Fruit fly (Drosophila melanogaster) whole organism, wandering third instar larva: ENCODE results near the gene Chsy.

Experiments
- Abd-B ChIP-seq: fragments of >200 bp; optimal IDR thresholded peaks from 2 replicates; lab custom pipeline; 2017; ENCODE audit warnings: missing biosample characterization, missing genetic modification characterization
- CG32264 ChIP-seq: fragments of 200-800 bp; sonication (Bioruptor generic); optimal IDR thresholded peaks from 2 replicates; lab custom pipeline; 2016; ENCODE audit warnings: missing biosample characterization, missing genetic modification characterization
- CrebA ChIP-seq: fragments of 200-800 bp; sonication (Bioruptor generic); optimal IDR thresholded peaks from 2 replicates; lab custom pipeline; 2016; ENCODE audit warnings: missing biosample characterization, mild to moderate bottlenecking, missing genetic modification characterization, borderline replicate concordance
- Dfd ChIP-seq: fragments of >200 bp; optimal IDR thresholded peaks from 2 replicates; lab custom pipeline; 2017; ENCODE audit warnings: missing biosample characterization, missing genetic modification characterization
- Dif ChIP-seq: fragments of 200-275, 200-300 bp; sonication (Bioruptor generic); optimal IDR thresholded peaks from 2 replicates; lab custom pipeline; 2018; ENCODE audit warnings: missing biosample characterization, missing genetic modification characterization; ENCODE audit not compliant: partially characterized antibody
- GATAd ChIP-seq: sonication (Bioruptor generic); optimal IDR thresholded peaks from 2 replicates; lab custom pipeline; 2016; ENCODE audit warnings: missing biosample characterization, missing genetic modification characterization
- HLH106 ChIP-seq: fragments of 200-800 bp; optimal IDR thresholded peaks from 3 replicates; lab custom pipeline; 2019; ENCODE audit warnings: missing biosample characterization, mild to moderate bottlenecking, missing genetic modification characterization, moderate library complexity
- Hnf4 ChIP-seq: fragments of 200-800 bp; sonication (Bioruptor generic); optimal IDR thresholded peaks from 2 replicates; lab custom pipeline; 2016; ENCODE audit warnings: missing biosample characterization, mild to moderate bottlenecking, missing genetic modification characterization
- Hr78 ChIP-seq: fragments of >200 bp; optimal IDR thresholded peaks from 2 replicates; lab custom pipeline; 2017; ENCODE audit warnings: missing biosample characterization, missing genetic modification characterization
- Hr83 ChIP-seq: fragments of 200-300 bp; sonication (Bioruptor generic); optimal IDR thresholded peaks from 2 replicates; lab custom pipeline; 2016; ENCODE audit warnings: missing biosample characterization, mild to moderate bottlenecking, missing genetic modification characterization, moderate library complexity; ENCODE audit not compliant: poor library complexity, severe bottlenecking
- Jra ChIP-seq: sonication (Bioruptor generic); optimal IDR thresholded peaks from 2 replicates; lab custom pipeline; 2016; ENCODE audit warnings: missing biosample characterization, missing genetic modification characterization
- Mio ChIP-seq: sonication (Bioruptor generic); optimal IDR thresholded peaks from 2 replicates; lab custom pipeline; 2016; ENCODE audit warnings: missing biosample characterization, missing genetic modification characterization
- Myc ChIP-seq: fragments of >200 bp; optimal IDR thresholded peaks from 2 replicates; lab custom pipeline; 2017
- N ChIP-seq: fragments of >200 bp; optimal IDR thresholded peaks from 2 replicates; lab custom pipeline; 2018; ENCODE audit warnings: missing biosample characterization, missing external identifiers, missing genetic modification characterization
- OdsH ChIP-seq: fragments of 200-800 bp; sonication (Bioruptor generic); optimal IDR thresholded peaks from 2 replicates; lab custom pipeline; 2016; ENCODE audit warnings: missing biosample characterization, mild to moderate bottlenecking, missing genetic modification characterization
- Rel ChIP-seq, 2 experiments: fragments of 200-800 bp; sonication (Bioruptor generic) in 1 of 2; optimal IDR thresholded peaks; 2 replicates in 1 of 2; 3 replicates in 1 of 2; lab custom pipeline; 2016 to 2019; ENCODE audit warnings: mild to moderate bottlenecking in 2 of 2, missing biosample characterization in 2 of 2, missing genetic modification characterization in 2 of 2, moderate library complexity in 1 of 2
- Sp1 ChIP-seq: fragments of 200-800 bp; sonication (Bioruptor generic); optimal IDR thresholded peaks from 3 replicates; lab custom pipeline; 2019; ENCODE audit warnings: missing biosample characterization, mild to moderate bottlenecking, missing genetic modification characterization, moderate library complexity
- Vsx2 ChIP-seq: fragments of 200-300, 225-300 bp; sonication (Bioruptor generic); optimal IDR thresholded peaks from 2 replicates; lab custom pipeline; 2018; ENCODE audit warnings: missing biosample characterization, missing genetic modification characterization; ENCODE audit not compliant: partially characterized antibody
- br ChIP-seq: fragments of 200-800 bp; sonication (Bioruptor generic); optimal IDR thresholded peaks from 2 replicates; lab custom pipeline; 2016; ENCODE audit warnings: missing biosample characterization, missing genetic modification characterization
- brk ChIP-seq: fragments of 200-800 bp; sonication (Bioruptor generic); optimal IDR thresholded peaks from 2 replicates; lab custom pipeline; 2016; ENCODE audit warnings: missing biosample characterization, mild to moderate bottlenecking, missing genetic modification characterization
- dl ChIP-seq, 2 experiments: fragments of 175-275, 200-275 bp in 1 of 2; fragments of 200-275 bp in 1 of 2; sonication (Bioruptor generic); optimal IDR thresholded peaks; lab custom pipeline; 2018; ENCODE audit warnings: mild to moderate bottlenecking in 2 of 2, missing biosample characterization in 2 of 2, missing genetic modification characterization in 2 of 2, moderate library complexity in 2 of 2; ENCODE audit not compliant: partially characterized antibody in 2 of 2, insufficient read depth in 1 of 2
- dmrt93B ChIP-seq: fragments of 200-800 bp; sonication (Bioruptor generic); optimal IDR thresholded peaks from 2 replicates; lab custom pipeline; 2018; ENCODE audit warnings: missing biosample characterization, mild to moderate bottlenecking, missing genetic modification characterization
- dsf ChIP-seq: sonication (Bioruptor generic); optimal IDR thresholded peaks from 2 replicates; lab custom pipeline; 2016; ENCODE audit warnings: missing biosample characterization, missing genetic modification characterization, borderline replicate concordance
- ey ChIP-seq: fragments of 200-800 bp; sonication (Bioruptor generic); optimal IDR thresholded peaks from 2 replicates; lab custom pipeline; 2016; ENCODE audit warnings: missing biosample characterization, missing genetic modification characterization
- foxo ChIP-seq, 2 experiments: fragments of 200-800 bp; sonication (Bioruptor generic); optimal IDR thresholded peaks; 2 replicates in 1 of 2; 3 replicates in 1 of 2; lab custom pipeline; 2016 to 2017; ENCODE audit warnings: missing biosample characterization in 2 of 2, missing genetic modification characterization in 2 of 2
- fru ChIP-seq: fragments of 200-800 bp; sonication (Bioruptor generic); optimal IDR thresholded peaks from 3 replicates; lab custom pipeline; 2016; ENCODE audit warnings: missing biosample characterization, mild to moderate bottlenecking, missing genetic modification characterization
- h ChIP-seq: fragments of 200-800 bp; sonication (Bioruptor generic); optimal IDR thresholded peaks from 3 replicates; lab custom pipeline; 2016; ENCODE audit warnings: missing biosample characterization, mild to moderate bottlenecking, missing genetic modification characterization
- jim ChIP-seq: fragments of 175-275, 200-325 bp; sonication (Bioruptor generic); optimal IDR thresholded peaks from 2 replicates; lab custom pipeline; 2016; ENCODE audit warnings: missing biosample characterization, mild to moderate bottlenecking, missing genetic modification characterization
- lola ChIP-seq: fragments of >200 bp; optimal IDR thresholded peaks from 2 replicates; lab custom pipeline; 2017; ENCODE audit warnings: missing biosample characterization, missing genetic modification characterization
- psq ChIP-seq: fragments of 200-800 bp; sonication (Bioruptor generic); optimal IDR thresholded peaks from 3 replicates; lab custom pipeline; 2017; ENCODE audit warnings: missing biosample characterization, mild to moderate bottlenecking, missing genetic modification characterization, moderate library complexity
- rgr ChIP-seq: fragments of 200-800 bp; sonication (Bioruptor generic); optimal IDR thresholded peaks from 3 replicates; lab custom pipeline; 2016; ENCODE audit warnings: missing biosample characterization, mild to moderate bottlenecking, missing genetic modification characterization
- sage ChIP-seq: fragments of 200-800 bp; sonication (Bioruptor generic); optimal IDR thresholded peaks from 2 replicates; lab custom pipeline; 2016; ENCODE audit warnings: missing biosample characterization, mild to moderate bottlenecking, missing genetic modification characterization
- sv ChIP-seq: fragments of 200-800 bp; sonication (Bioruptor generic); optimal IDR thresholded peaks from 3 replicates; lab custom pipeline; 2016; ENCODE audit warnings: missing biosample characterization, missing genetic modification characterization
- tai ChIP-seq: sonication (Bioruptor generic); optimal IDR thresholded peaks from 2 replicates; lab custom pipeline; 2016; ENCODE audit warnings: missing biosample characterization, missing genetic modification characterization
- usp ChIP-seq: fragments of >200 bp; optimal IDR thresholded peaks from 2 replicates; lab custom pipeline; 2017; ENCODE audit warnings: missing biosample characterization, missing genetic modification characterization
- woc ChIP-seq: sonication (Bioruptor generic); optimal IDR thresholded peaks from 2 replicates; lab custom pipeline; 2016; ENCODE audit warnings: missing biosample characterization, mild to moderate bottlenecking, missing genetic modification characterization

The Chsy gene

dm6 chrX:15554256-15554678 lies 39.1 kb downstream of the Chsy start, which contains the start of gene Ac13E (continued):
- TF ChIP-seq psq (peak; percentile 81), sv (GFP tag; lab: Kevin White, UChicago) (peak; percentile 94)

dm6 chrX:15552472-15552888 lies 40.9 kb downstream of the Chsy start:
- TF ChIP-seq ey (GFP tag; lab: Kevin White, UChicago) (peak; percentile 40), woc (GFP tag; lab: Kevin White, UChicago) (peak; percentile 86), CrebA (GFP tag; lab: Kevin White, UChicago) (no peak), Vsx2 (GFP tag; lab: Kevin White, UChicago) (no peak), Mio (GFP tag; lab: Kevin White, UChicago) (no peak), sage (GFP tag; lab: Kevin White, UChicago) (no peak), brk (GFP tag; lab: Kevin White, UChicago) (no peak), CG32264 (GFP tag; lab: Kevin White, UChicago) (no peak), foxo (GFP tag; optimal IDR thresholded peaks at IDR 0.05; lab: Kevin White, UChicago) (peak in 1 of 2 experiments; percentile 62), Rel (GFP tag; optimal IDR thresholded peaks at IDR 0.05; lab: Kevin White, UChicago) (no peak), Rel (tag; optimal IDR thresholded peaks at IDR 0.05; lab: Kevin White, UChicago) (no peak), Sp1 (GFP tag; lab: Kevin White, UChicago) (peak; percentile 30), N (no peak), rgr (GFP tag; lab: Kevin White, UChicago) (peak; percentile 28), dsf (GFP tag; lab: Kevin White, UChicago) (no peak), Dif (GFP tag; lab: Kevin White, UChicago) (no peak), dl (GFP tag; optimal IDR thresholded peaks at IDR 0.05; lab: Kevin White, UChicago; ENCODE audit: insufficient read depth in 1 of 2, partially characterized antibody in 2 of 2) (no peak), Hnf4 (GFP tag; lab: Kevin White, UChicago) (no peak), Myc (no peak), Abd-B (GFP tag; lab: Kevin White, UChicago) (no peak), Hr83 (GFP tag; lab: Kevin White, UChicago) (no peak), jim (GFP tag; lab: Kevin White, UChicago) (no peak), HLH106 (tag; lab: Kevin White, UChicago) (peak; percentile 40), Hr78 (GFP tag; lab: Kevin White, UChicago) (no peak), lola (GFP tag; lab: Kevin White, UChicago) (no peak), Jra (GFP tag; lab: Kevin White, UChicago) (no peak), psq (peak; percentile 59), OdsH (GFP tag; lab: Kevin White, UChicago) (peak; percentile 54), fru (GFP tag; lab: Kevin White, UChicago) (peak; percentile 62), br (GFP tag; lab: Kevin White, UChicago) (peak; percentile 18), Dfd (GFP tag; lab: Kevin White, UChicago) (no peak), h (GFP tag; lab: Kevin White, UChicago) (peak; percentile 45), tai (no peak), GATAd (no peak), usp (GFP tag; lab: Kevin White, UChicago) (no peak), dmrt93B (GFP tag; lab: Kevin White, UChicago) (peak; percentile 21)

- TF ChIP-seq CG32264 (GFP tag; lab: Kevin White, UChicago): no peak
- no peak for TF ChIP-seq woc (GFP tag; lab: Kevin White, UChicago)
- peak; percentile 66 for TF ChIP-seq Sp1 (GFP tag; lab: Kevin White, UChicago)
- TF ChIP-seq ey (GFP tag; lab: Kevin White, UChicago): peak; percentile 53
- peak; percentile 62 for TF ChIP-seq rgr (GFP tag; lab: Kevin White, UChicago)
- peak; percentile 28 for TF ChIP-seq OdsH (GFP tag; lab: Kevin White, UChicago)
- no peak for TF ChIP-seq Vsx2 (GFP tag; lab: Kevin White, UChicago)
- TF ChIP-seq CrebA (GFP tag; lab: Kevin White, UChicago): no peak
- TF ChIP-seq Rel (GFP tag; optimal IDR thresholded peaks at IDR 0.05; lab: Kevin White, UChicago): no peak
- peak; percentile 16 for TF ChIP-seq Rel (tag; optimal IDR thresholded peaks at IDR 0.05; lab: Kevin White, UChicago)
- TF ChIP-seq sv (GFP tag; lab: Kevin White, UChicago): peak; percentile 70
- peak; percentile 38 for TF ChIP-seq dmrt93B (GFP tag; lab: Kevin White, UChicago)
- peak in 1 of 2 experiments; percentile 50 for TF ChIP-seq foxo (GFP tag; optimal IDR thresholded peaks at IDR 0.05; lab: Kevin White, UChicago)
- TF ChIP-seq h (GFP tag; lab: Kevin White, UChicago): peak; percentile 70
- peak; percentile 61 for TF ChIP-seq fru (GFP tag; lab: Kevin White, UChicago)
- peak; percentile 23 for TF ChIP-seq Hnf4 (GFP tag; lab: Kevin White, UChicago)
- TF ChIP-seq br (GFP tag; lab: Kevin White, UChicago): peak; percentile 29
- peak; percentile 44 for TF ChIP-seq psq
- TF ChIP-seq dsf (GFP tag; lab: Kevin White, UChicago): no peak
- TF ChIP-seq HLH106 (tag; lab: Kevin White, UChicago): peak; percentile 73
- TF ChIP-seq Myc: no peak
- TF ChIP-seq tai: no peak
- TF ChIP-seq brk (GFP tag; lab: Kevin White, UChicago): no peak
- TF ChIP-seq Jra (GFP tag; lab: Kevin White, UChicago): no peak
- TF ChIP-seq, all 38 proteins: peak for 14
Measured at dm6 chrX:15549055-15549454, 44.3 kb downstream of the Chsy start.
